Fruit fly (Drosophila melanogaster): Measurements from ENCODE around the gene CG32195.

The CG32195 gene

dm6 chr3L:18166977-18167528 is 54.3 kb downstream of the CG32195 start:
- TF ChIP-seq ovo (GFP tag; optimal IDR thresholded peaks at IDR 0.05) (no peak), CG14711 (tag; optimal IDR thresholded peaks at IDR 0.05) (peak; percentile 9), kay (GFP tag; ENCODE audit: borderline replicate concordance) (no peak), CG7101 (tag; optimal IDR thresholded peaks at IDR 0.05) (no peak)
